Worm (Caenorhabditis elegans) whole organism, L2 larva: Measurements from ENCODE around the gene Y73F8A.35.
"Not testable (repeated sequence)": the region's sequence is repeated elsewhere in the genome, so short reads cannot be mapped to it uniquely, and the experiment has no call there.

ENCODE experiments used
- C34F6.9 ChIP-seq: fragments of 150-350 bp; optimal IDR thresholded peaks from 2 replicates; lab custom pipeline; 2014; ENCODE audit warnings: missing biosample characterization, missing genetic modification characterization
- F13H6.1 ChIP-seq: sonication (generic microtip); optimal IDR thresholded peaks from 2 replicates; lab custom pipeline; 2016; ENCODE audit warnings: missing genetic modification characterization, missing compliant biosample characterization
- R02D3.7 ChIP-seq: fragments of 150-350 bp; optimal IDR thresholded peaks from 2 replicates; lab custom pipeline; 2014; ENCODE audit warnings: missing biosample characterization, missing genetic modification characterization
- alr-1 ChIP-seq: fragments of 150-350 bp; optimal IDR thresholded peaks from 2 replicates; lab custom pipeline; 2014; ENCODE audit warnings: missing biosample characterization, missing genetic modification characterization
- aly-2 ChIP-seq: fragments of 150-350 bp; optimal IDR thresholded peaks from 2 replicates; lab custom pipeline; 2014; ENCODE audit warnings: missing biosample characterization, missing genetic modification characterization
- ama-1 ChIP-seq: fragments of 150-350 bp; optimal IDR thresholded peaks from 2 replicates; lab custom pipeline; 2018; ENCODE audit warnings: inconsistent platforms
- blmp-1 ChIP-seq: sonication (generic microtip); optimal IDR thresholded peaks from 2 replicates; lab custom pipeline; 2017; ENCODE audit warnings: missing genetic modification characterization, mild to moderate bottlenecking, missing compliant biosample characterization, antibody characterized with exemption, moderate library complexity; ENCODE audit not compliant: insufficient read depth
- ceh-16 ChIP-seq: fragments of 150-350 bp; optimal IDR thresholded peaks from 2 replicates; lab custom pipeline; 2014; ENCODE audit warnings: missing biosample characterization, missing genetic modification characterization
- ceh-82 ChIP-seq: fragments of 150-350 bp; optimal IDR thresholded peaks from 2 replicates; lab custom pipeline; 2014; ENCODE audit warnings: missing biosample characterization, missing genetic modification characterization
- dmd-4 ChIP-seq: sonication (generic microtip); optimal IDR thresholded peaks from 2 replicates; lab custom pipeline; 2017; ENCODE audit warnings: missing biosample characterization, missing genetic modification characterization
- egl-27 ChIP-seq: sonication (generic microtip); optimal IDR thresholded peaks from 3 replicates; lab custom pipeline; 2017; ENCODE audit warnings: missing biosample characterization, missing genetic modification reagents, missing genetic modification characterization
- elt-1 ChIP-seq: fragments of 150-350 bp; optimal IDR thresholded peaks from 2 replicates; lab custom pipeline; 2014; ENCODE audit warnings: missing biosample characterization, missing genetic modification characterization
- elt-3 ChIP-seq: sonication (generic microtip); optimal IDR thresholded peaks from 2 replicates; lab custom pipeline; 2017; ENCODE audit warnings: missing biosample characterization, missing genetic modification characterization
- fos-1 ChIP-seq: fragments of 150-350 bp; optimal IDR thresholded peaks from 2 replicates; lab custom pipeline; 2014; ENCODE audit warnings: missing biosample characterization, missing genetic modification characterization
- gmeb-1 ChIP-seq: fragments of 150-350 bp; optimal IDR thresholded peaks from 2 replicates; lab custom pipeline; 2014; ENCODE audit warnings: missing biosample characterization, missing genetic modification characterization
- lin-13 ChIP-seq: fragments of 150-350 bp; optimal IDR thresholded peaks from 2 replicates; lab custom pipeline; 2014; ENCODE audit warnings: missing biosample characterization, missing genetic modification reagents, missing genetic modification characterization
- lin-39 ChIP-seq: fragments of 150-350 bp; optimal IDR thresholded peaks from 2 replicates; lab custom pipeline; 2014; ENCODE audit warnings: missing biosample characterization, missing genetic modification reagents, missing genetic modification characterization
- lsy-2 ChIP-seq, 2 experiments: fragments of 150-350 bp in 1 of 2; sonication (generic microtip) in 1 of 2; optimal IDR thresholded peaks; 2 replicates each; lab custom pipeline; 2014 to 2017; ENCODE audit warnings: missing biosample characterization in 2 of 2, missing genetic modification characterization in 2 of 2
- mbf-1 ChIP-seq: sonication (generic microtip); optimal IDR thresholded peaks from 2 replicates; lab custom pipeline; 2017; ENCODE audit warnings: missing biosample characterization, missing genetic modification characterization
- mdl-1 ChIP-seq, 2 experiments: fragments of 150-350 bp in 1 of 2; sonication (generic microtip) in 1 of 2; optimal IDR thresholded peaks; 2 replicates each; lab custom pipeline; 2017; ENCODE audit warnings: missing biosample characterization in 2 of 2, missing genetic modification characterization in 2 of 2
- nhr-11 ChIP-seq: fragments of 150-350 bp; optimal IDR thresholded peaks from 2 replicates; lab custom pipeline; 2014; ENCODE audit warnings: missing biosample characterization, missing genetic modification characterization
- nhr-12 ChIP-seq: fragments of 150-350 bp; optimal IDR thresholded peaks from 2 replicates; lab custom pipeline; 2014; ENCODE audit warnings: missing biosample characterization, missing genetic modification characterization
- nhr-129 ChIP-seq: fragments of 150-350 bp; optimal IDR thresholded peaks from 2 replicates; lab custom pipeline; 2014; ENCODE audit warnings: missing biosample characterization, missing genetic modification characterization
- nhr-21 ChIP-seq: fragments of 150-350 bp; optimal IDR thresholded peaks from 2 replicates; lab custom pipeline; 2014; ENCODE audit warnings: missing biosample characterization, missing genetic modification characterization
- nhr-237 ChIP-seq: fragments of 150-350 bp; optimal IDR thresholded peaks from 2 replicates; lab custom pipeline; 2014; ENCODE audit warnings: missing biosample characterization, missing genetic modification characterization
- nhr-25 ChIP-seq: fragments of 150-350 bp; sonication (generic microtip); optimal IDR thresholded peaks from 3 replicates; lab custom pipeline; 2014; ENCODE audit warnings: missing biosample characterization, missing genetic modification characterization
- nhr-6 ChIP-seq: fragments of 150-350 bp; optimal IDR thresholded peaks from 2 replicates; lab custom pipeline; 2014; ENCODE audit warnings: missing biosample characterization, missing genetic modification characterization
- nhr-77 ChIP-seq: fragments of 150-350 bp; optimal IDR thresholded peaks from 2 replicates; lab custom pipeline; 2014; ENCODE audit warnings: missing biosample characterization, missing genetic modification characterization
- peb-1 ChIP-seq: fragments of 150-350 bp; optimal IDR thresholded peaks from 2 replicates; lab custom pipeline; 2014; ENCODE audit warnings: missing biosample characterization, missing genetic modification characterization
- skn-1 ChIP-seq: sonication (generic microtip); optimal IDR thresholded peaks from 2 replicates; lab custom pipeline; 2017; ENCODE audit warnings: missing biosample characterization, missing genetic modification characterization
- sma-3 ChIP-seq: sonication (generic microtip); optimal IDR thresholded peaks from 2 replicates; lab custom pipeline; 2016; ENCODE audit warnings: missing genetic modification reagents, missing genetic modification characterization, missing compliant biosample characterization
- sma-9 ChIP-seq, 2 experiments: fragments of 150-350 bp in 1 of 2; sonication (generic microtip) in 1 of 2; optimal IDR thresholded peaks; 2 replicates each; lab custom pipeline; 2014 to 2016; ENCODE audit warnings: missing genetic modification characterization in 2 of 2, mild to moderate bottlenecking in 1 of 2, missing biosample characterization in 1 of 2, missing compliant biosample characterization in 1 of 2, missing genetic modification reagents in 1 of 2, moderate library complexity in 1 of 2
- snpc-4 ChIP-seq: fragments of 150-350 bp; optimal IDR thresholded peaks from 2 replicates; lab custom pipeline; 2014; ENCODE audit warnings: missing biosample characterization, missing genetic modification characterization
- unc-39 ChIP-seq: fragments of 150-350 bp; optimal IDR thresholded peaks from 2 replicates; lab custom pipeline; 2014; ENCODE audit warnings: missing biosample characterization, missing genetic modification characterization
- unc-55 ChIP-seq: fragments of 150-350 bp; sonication (generic microtip); optimal IDR thresholded peaks from 3 replicates; lab custom pipeline; 2014; ENCODE audit warnings: missing biosample characterization, missing genetic modification reagents, missing genetic modification characterization
- unc-62 ChIP-seq: fragments of 150-350 bp; optimal IDR thresholded peaks from 2 replicates; lab custom pipeline; 2014; ENCODE audit warnings: missing biosample characterization, missing genetic modification reagents, missing genetic modification characterization
- zag-1 ChIP-seq: fragments of 150-350 bp; optimal IDR thresholded peaks from 2 replicates; lab custom pipeline; 2014; ENCODE audit warnings: missing biosample characterization, missing genetic modification characterization
- ztf-11 ChIP-seq: sonication (generic microtip); optimal IDR thresholded peaks from 2 replicates; lab custom pipeline; 2017; ENCODE audit warnings: missing biosample characterization, missing genetic modification characterization
- ztf-4 ChIP-seq: fragments of 150-350 bp; optimal IDR thresholded peaks from 2 replicates; lab custom pipeline; 2014; ENCODE audit warnings: missing biosample characterization, missing genetic modification characterization

The Y73F8A.35 gene

ce11 chrIV:15539447-15539994, at the start of gene Y73F8A.35:
Gene Y73F8A.35 (minus strand): TSS chrIV:15539944.
- TF ChIP-seq alr-1 (no peak), mbf-1 (tag; lab: Kevin White, UChicago) (no peak), nhr-129 (no peak), ceh-16 (tag; lab: Kevin White, UChicago) (no peak), blmp-1 (tag; lab: Kevin White, UChicago) (no peak), snpc-4 (tag; lab: Kevin White, UChicago) (no peak), R02D3.7 (tag; lab: Kevin White, UChicago) (no peak), nhr-77 (tag; lab: Kevin White, UChicago) (no peak), F13H6.1 (tag; lab: Kevin White, UChicago) (no peak), nhr-6 (tag; lab: Kevin White, UChicago) (no peak), unc-62 (no peak), aly-2 (tag; lab: Kevin White, UChicago) (no peak), C34F6.9 (tag; lab: Kevin White, UChicago) (no peak), elt-3 (tag; lab: Kevin White, UChicago) (no peak), elt-1 (tag; lab: Kevin White, UChicago) (no peak), nhr-21 (tag; lab: Kevin White, UChicago) (no peak), lin-13 (GFP tag; lab: Kevin White, UChicago) (no peak), ceh-82 (tag; lab: Kevin White, UChicago) (no peak), dmd-4 (no peak)

ce11 chrIV:15588879-15589278, 49.1 kb upstream of the Y73F8A.35 start:
- no peak for TF ChIP-seq ama-1
- TF ChIP-seq egl-27, result no peak
- no peak for TF ChIP-seq elt-3 (tag; lab: Kevin White, UChicago)
- no peak for TF ChIP-seq ztf-11
- no peak for TF ChIP-seq mbf-1 (tag; lab: Kevin White, UChicago)
- no peak for TF ChIP-seq sma-9 (GFP tag; optimal IDR thresholded peaks at IDR 0.05; lab: Kevin White, UChicago)
- no peak for TF ChIP-seq sma-9 (tag; optimal IDR thresholded peaks at IDR 0.05; lab: Kevin White, UChicago)
- no peak for TF ChIP-seq lin-13 (GFP tag; lab: Kevin White, UChicago)
- no peak for TF ChIP-seq nhr-25 (tag; lab: Kevin White, UChicago)
- no peak for TF ChIP-seq gmeb-1 (tag; lab: Kevin White, UChicago)
- no peak for TF ChIP-seq mdl-1 (tag; optimal IDR thresholded peaks at IDR 0.05; lab: Kevin White, UChicago)
- TF ChIP-seq nhr-6 (tag; lab: Kevin White, UChicago), result no peak
- no peak for TF ChIP-seq lin-39 (tag; lab: Kevin White, UChicago)
- no peak for TF ChIP-seq peb-1 (tag; lab: Kevin White, UChicago)
- TF ChIP-seq aly-2 (tag; lab: Kevin White, UChicago), result no peak
- no peak for TF ChIP-seq fos-1 (tag; lab: Kevin White, UChicago)
- no peak for TF ChIP-seq nhr-11 (tag; lab: Kevin White, UChicago)
- TF ChIP-seq nhr-12 (tag; lab: Kevin White, UChicago), result no peak

- TF ChIP-seq unc-62 (no peak), unc-39 (no peak), ceh-16 (tag; lab: Kevin White, UChicago) (no peak), mdl-1 (tag; optimal IDR thresholded peaks at IDR 0.05; lab: Kevin White, UChicago) (no peak), elt-3 (tag; lab: Kevin White, UChicago) (no peak), nhr-11 (tag; lab: Kevin White, UChicago) (no peak), egl-27 (no peak), blmp-1 (tag; lab: Kevin White, UChicago) (no peak), zag-1 (tag; lab: Kevin White, UChicago) (no peak), dmd-4 (no peak), ama-1 (no peak), nhr-237 (no peak)
Observed at ce11 chrIV:15583620-15584019, 43.9 kb upstream of the Y73F8A.35 start, which contains the start of gene Y105C5A.508. Gene Y105C5A.508 (plus strand): TSS chrIV:15583920.

ce11 chrIV:15578786-15579185, 39.0 kb upstream of the Y73F8A.35 start, which contains the start of gene pqn-76:
Gene pqn-76 (plus strand): TSS chrIV:15579086.
- TF ChIP-seq egl-27; aly-2 (tag; lab: Kevin White, UChicago); lin-39 (tag; lab: Kevin White, UChicago): not testable (repeated sequence)

- TF ChIP-seq sma-3 (no peak), skn-1 (tag; lab: Kevin White, UChicago) (no peak), ztf-4 (tag; lab: Kevin White, UChicago) (no peak), lsy-2 (tag; optimal IDR thresholded peaks at IDR 0.05; lab: Kevin White, UChicago) (peak in 1 of 2 experiments; percentile 60), C34F6.9 (tag; lab: Kevin White, UChicago) (peak; percentile 7), unc-55 (peak; percentile 52), fos-1 (tag; lab: Kevin White, UChicago) (peak; percentile 33)
Observed at ce11 chrIV:15573863-15574262, 34.1 kb upstream of the Y73F8A.35 start.
